Worm (Caenorhabditis elegans): ENCODE data around the gene F31A3.5.

Gene F31A3.5

DNA sequence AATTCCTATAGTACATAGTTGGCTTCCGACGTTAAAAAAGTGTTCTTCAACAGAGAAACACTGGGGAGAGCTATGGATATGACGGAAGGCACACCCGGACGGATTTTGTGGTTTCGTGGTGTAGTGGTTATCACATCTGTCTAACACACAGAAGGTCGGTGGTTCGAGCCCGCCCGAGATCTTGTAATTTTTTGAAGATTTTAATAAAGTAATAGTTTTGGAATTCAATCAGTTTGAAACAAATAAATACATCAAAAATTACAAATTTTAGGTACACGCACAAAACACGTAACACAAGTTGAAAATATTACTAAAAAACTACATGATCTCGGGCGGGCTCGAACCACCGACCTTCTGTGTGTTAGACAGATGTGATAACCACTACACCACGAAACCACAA, 47.8 kb upstream of the F31A3.5 start (continued):
- no peak for TF ChIP-seq madf-3 (GFP tag; IDR thresholded peaks at IDR 0.05)
- no peak for TF ChIP-seq sea-2 (GFP tag; IDR thresholded peaks at IDR 0.05)
- no peak for TF ChIP-seq F37B4.10 (GFP tag; IDR thresholded peaks at IDR 0.05)
- no peak for TF ChIP-seq lag-1 (GFP tag; IDR thresholded peaks at IDR 0.05)
- TF ChIP-seq F52B5.7 (tag; optimal IDR thresholded peaks at IDR 0.05), result no peak
- no peak for TF ChIP-seq mcd-1 (GFP tag; IDR thresholded peaks at IDR 0.05)
- peak; percentile 72 for TF ChIP-seq zim-3 (tag; optimal IDR thresholded peaks at IDR 0.05)
- no peak for TF ChIP-seq ccch-3 (GFP tag; optimal IDR thresholded peaks at IDR 0.05)
- no peak for TF ChIP-seq mes-4 (tag; optimal IDR thresholded peaks at IDR 0.05)
- TF ChIP-seq ztf-26 (tag; optimal IDR thresholded peaks at IDR 0.05), result no peak
- TF ChIP-seq hsf-1 (GFP tag; IDR thresholded peaks at IDR 0.05), result peak; percentile 40; the same call in 1 of the 2 replicates
- TF ChIP-seq Y67H2A.10 (GFP tag; conservative IDR thresholded peaks at IDR 0.05), result no peak
- TF ChIP-seq B0261.1 (tag; optimal IDR thresholded peaks at IDR 0.05), result peak; percentile 72
- no peak for TF ChIP-seq nhr-120 (GFP tag; IDR thresholded peaks at IDR 0.05)
- TF ChIP-seq efl-1 (GFP tag; optimal IDR thresholded peaks at IDR 0.05), result no peak
- peak; percentile 34 for TF ChIP-seq F49E8.2 (tag; optimal IDR thresholded peaks at IDR 0.05; ENCODE audit: insufficient read depth)
- TF ChIP-seq lin-26 (GFP tag; IDR thresholded peaks at IDR 0.05), result peak; percentile 83
- TF ChIP-seq K12H6.12 (tag; optimal IDR thresholded peaks at IDR 0.05), result no peak
- no peak for TF ChIP-seq xnd-1 (tag; optimal IDR thresholded peaks at IDR 0.05)
- TF ChIP-seq dpl-1 (GFP tag; optimal IDR thresholded peaks at IDR 0.05), result no peak
- TF ChIP-seq nhr-27 (tag; optimal IDR thresholded peaks at IDR 0.05), result no peak
- no peak for TF ChIP-seq unc-62 (GFP tag; optimal IDR thresholded peaks at IDR 0.05)
- TF ChIP-seq nhr-179 (tag; optimal IDR thresholded peaks at IDR 0.05), result no peak
- TF ChIP-seq egl-18 (GFP tag; IDR thresholded peaks at IDR 0.05), result no peak
- TF ChIP-seq cebp-1 (GFP tag; IDR thresholded peaks at IDR 0.05), result no peak
- TF ChIP-seq cebp-1 (tag; optimal IDR thresholded peaks at IDR 0.05), result no peak
- no peak for TF ChIP-seq ceh-100 (GFP tag; IDR thresholded peaks at IDR 0.05)
- no peak for TF ChIP-seq F57C9.4 (tag; optimal IDR thresholded peaks at IDR 0.05)
- no peak for TF ChIP-seq nfya-1 (tag; optimal IDR thresholded peaks at IDR 0.05; ENCODE audit: borderline replicate concordance, insufficient read depth)
- no peak for TF ChIP-seq dox-1 (GFP tag; IDR thresholded peaks at IDR 0.05)
- TF ChIP-seq hrde-1 (tag; optimal IDR thresholded peaks at IDR 0.05; ENCODE audit: borderline replicate concordance), result no peak
- no peak for TF ChIP-seq snpc-1.3 (tag; optimal IDR thresholded peaks at IDR 0.05; ENCODE audit: insufficient read depth)
- no peak for TF ChIP-seq mxl-1 (tag; optimal IDR thresholded peaks at IDR 0.05)
- TF ChIP-seq ekl-4 (GFP tag; IDR thresholded peaks at IDR 0.05), result peak; percentile 58; the same call in 1 of the 2 replicates
- no peak for TF ChIP-seq F22D6.2 (tag; optimal IDR thresholded peaks at IDR 0.05)
- TF ChIP-seq lsy-27 (tag; optimal IDR thresholded peaks at IDR 0.05; ENCODE audit: borderline replicate concordance, insufficient read depth), result no peak
- TF ChIP-seq pbrm-1 (GFP tag; IDR thresholded peaks at IDR 0.05), result peak; percentile 81
- TF ChIP-seq sptf-2 (GFP tag; optimal IDR thresholded peaks at IDR 0.05), result no peak
- TF ChIP-seq hlh-26 (GFP tag; conservative IDR thresholded peaks at IDR 0.05), result no peak
- TF ChIP-seq K11D2.4 (GFP tag; IDR thresholded peaks at IDR 0.05), result no peak
- no peak for TF ChIP-seq let-607 (tag; optimal IDR thresholded peaks at IDR 0.05)
- no peak for TF ChIP-seq egl-44 (GFP tag; IDR thresholded peaks at IDR 0.05)
- TF ChIP-seq madf-10 (tag; optimal IDR thresholded peaks at IDR 0.05), result peak; percentile 24
- TF ChIP-seq hlh-12 (tag; optimal IDR thresholded peaks at IDR 0.05), result no peak
- no peak for TF ChIP-seq atf-7 (tag; optimal IDR thresholded peaks at IDR 0.05)
- TF ChIP-seq gei-17 (GFP tag; optimal IDR thresholded peaks at IDR 0.05), result no peak
- peak; percentile 60; the same call in 1 of the 2 replicates for TF ChIP-seq rcor-1 (GFP tag; IDR thresholded peaks at IDR 0.05)
- no peak for TF ChIP-seq snpc-3.4 (tag; optimal IDR thresholded peaks at IDR 0.05)
- no peak for TF ChIP-seq pha-4 (tag; optimal IDR thresholded peaks at IDR 0.05)

Measured in whole organism, young adult.